Fruit fly (Drosophila melanogaster) whole organism, embryonic: ENCODE data around the gene CG6443.

Experiments used
- Ada2b ChIP-seq: fragments of 200-800 bp; sonication (Bioruptor generic); IDR thresholded peaks from 2 replicates; pipeline ENCODE4 v1.3.6; 2022; ENCODE audit warnings: missing biosample characterization, missing genetic modification characterization
- BEAF-32 ChIP-seq: fragments of 200-800 bp; sonication (Bioruptor generic); optimal IDR thresholded peaks from 3 replicates; lab custom pipeline; 2017; ENCODE audit warnings: missing biosample characterization, missing genetic modification characterization, mild to moderate bottlenecking, moderate library complexity, missing genetic modification reagents
- Bdp1 ChIP-seq: fragments of 200-800 bp; sonication (Bioruptor generic); optimal IDR thresholded peaks from 3 replicates; lab custom pipeline; 2016; ENCODE audit warnings: missing biosample characterization, missing genetic modification characterization
- Bteb2 ChIP-seq: fragments of 200-800 bp; sonication (Bioruptor generic); optimal IDR thresholded peaks from 2 replicates; lab custom pipeline; 2016; ENCODE audit warnings: missing biosample characterization, missing genetic modification characterization
- CG10366 ChIP-seq: fragments of 200-800 bp; sonication (Bioruptor generic); IDR thresholded peaks from 2 replicates; pipeline ENCODE4 v1.3.6; 2022; ENCODE audit warnings: missing biosample characterization, missing genetic modification characterization
- CG11398 ChIP-seq: fragments of 200-800 bp; sonication (Bioruptor generic); optimal IDR thresholded peaks from 2 replicates; lab custom pipeline; 2016; ENCODE audit warnings: missing biosample characterization, missing genetic modification characterization
- CG12744 ChIP-seq: fragments of 200-800 bp; sonication (Bioruptor generic); optimal IDR thresholded peaks from 2 replicates; lab custom pipeline; 2016; ENCODE audit warnings: missing biosample characterization, missing genetic modification characterization
- CG12942 ChIP-seq: fragments of 200-800 bp; sonication (Bioruptor generic); optimal IDR thresholded peaks from 3 replicates; lab custom pipeline; 2016; ENCODE audit warnings: missing biosample characterization, missing genetic modification characterization
- CG13287 ChIP-seq: fragments of 200-800 bp; sonication (Bioruptor generic); IDR thresholded peaks from 2 replicates; pipeline ENCODE4 v1.3.6; 2022; ENCODE audit warnings: missing biosample characterization, missing genetic modification characterization; ENCODE audit not compliant: partially characterized antibody
- CG14050 ChIP-seq: fragments of 200-800 bp; sonication (Bioruptor generic); IDR thresholded peaks from 3 replicates; pipeline ENCODE4 v1.3.6; 2022; ENCODE audit warnings: missing biosample characterization, missing genetic modification characterization
- CG17568 ChIP-seq: fragments of 200-800 bp; sonication (Bioruptor generic); optimal IDR thresholded peaks from 2 replicates; lab custom pipeline; 2018; ENCODE audit warnings: missing biosample characterization, mild to moderate bottlenecking, missing genetic modification characterization, moderate library complexity
- CG1792 ChIP-seq: fragments of 200-800 bp; sonication (Bioruptor generic); optimal IDR thresholded peaks from 2 replicates; lab custom pipeline; 2016; ENCODE audit warnings: missing biosample characterization, missing genetic modification characterization
- CG34422 ChIP-seq: fragments of 200-800 bp; sonication (Bioruptor generic); IDR thresholded peaks from 3 replicates; pipeline ENCODE4 v1.3.6; 2022; ENCODE audit warnings: missing biosample characterization, missing genetic modification characterization
- CG6254 ChIP-seq: fragments of 200-800 bp; sonication (Bioruptor generic); optimal IDR thresholded peaks from 3 replicates; lab custom pipeline; 2017; ENCODE audit warnings: mild to moderate bottlenecking, missing biosample characterization, missing genetic modification reagents, missing genetic modification characterization
- CG6272 ChIP-seq: fragments of 200-800 bp; sonication (Bioruptor generic); IDR thresholded peaks from 2 replicates; pipeline ENCODE4 v1.3.6; 2022; ENCODE audit warnings: missing biosample characterization, missing genetic modification characterization
- CG6813 ChIP-seq: fragments of 200-800 bp; sonication (Bioruptor generic); optimal IDR thresholded peaks from 2 replicates; lab custom pipeline; 2017; ENCODE audit warnings: missing biosample characterization, missing genetic modification characterization, mild to moderate bottlenecking, moderate library complexity, missing genetic modification reagents
- CG7745 ChIP-seq: fragments of 200-800 bp; sonication (Bioruptor generic); optimal IDR thresholded peaks from 2 replicates; lab custom pipeline; 2018; ENCODE audit warnings: missing biosample characterization, mild to moderate bottlenecking, missing genetic modification characterization, moderate library complexity
- CG9727 ChIP-seq: fragments of 200-800 bp; sonication (Bioruptor generic); optimal IDR thresholded peaks from 3 replicates; lab custom pipeline; 2017; ENCODE audit warnings: missing biosample characterization, mild to moderate bottlenecking, missing genetic modification characterization
- CG9932 ChIP-seq: fragments of 200-800 bp; sonication (Bioruptor generic); IDR thresholded peaks from 2 replicates; pipeline ENCODE4 v1.3.6; 2022; ENCODE audit warnings: missing biosample characterization, missing genetic modification characterization
- CoRest ChIP-seq: fragments of 200-800 bp; sonication (Bioruptor generic); optimal IDR thresholded peaks from 3 replicates; lab custom pipeline; 2018; ENCODE audit warnings: missing biosample characterization, mild to moderate bottlenecking, missing genetic modification characterization, moderate library complexity
- Dbx ChIP-seq: fragments of 200-800 bp; sonication (Bioruptor generic); IDR thresholded peaks from 3 replicates; pipeline ENCODE4 v1.3.6; 2022; ENCODE audit warnings: missing biosample characterization, missing genetic modification characterization
- Deaf1 ChIP-seq: fragments of 200-800 bp; optimal IDR thresholded peaks from 3 replicates; lab custom pipeline; 2019; ENCODE audit warnings: missing biosample characterization, mild to moderate bottlenecking, missing genetic modification characterization, moderate library complexity
- Dfd ChIP-seq, 2 experiments: fragments of >200 bp; optimal IDR thresholded peaks; 2 replicates each; lab custom pipeline; 2017; ENCODE audit warnings: missing biosample characterization in 2 of 2, missing genetic modification characterization in 2 of 2
- Ets97D ChIP-seq: fragments of 200-800 bp; sonication (Bioruptor generic); optimal IDR thresholded peaks from 3 replicates; lab custom pipeline; 2016; ENCODE audit warnings: missing biosample characterization, missing genetic modification characterization
- Fer2 ChIP-seq: fragments of 200-800 bp; sonication (Bioruptor generic); optimal IDR thresholded peaks from 2 replicates; lab custom pipeline; 2018; ENCODE audit warnings: missing biosample characterization, mild to moderate bottlenecking, missing genetic modification characterization, moderate library complexity
- H2.0 ChIP-seq: fragments of 200-800 bp; sonication (Bioruptor generic); IDR thresholded peaks from 2 replicates; pipeline ENCODE4 v1.3.6; 2022; ENCODE audit warnings: missing biosample characterization, missing genetic modification characterization
- Hr51 ChIP-seq, 2 experiments: fragments of 200-800 bp; sonication (Bioruptor generic); optimal IDR thresholded peaks; 2 replicates in 1 of 2; 3 replicates in 1 of 2; lab custom pipeline; 2016 to 2018; ENCODE audit warnings: missing biosample characterization in 2 of 2, missing genetic modification characterization in 2 of 2, mild to moderate bottlenecking in 1 of 2, moderate library complexity in 1 of 2
- MBD-R2 ChIP-seq: fragments of 200-800 bp; sonication (Bioruptor generic); IDR thresholded peaks from 2 replicates; pipeline ENCODE4 v1.3.6; 2022; ENCODE audit warnings: missing biosample characterization, missing genetic modification characterization
- NC2α ChIP-seq: fragments of 200-800 bp; sonication (Bioruptor generic); optimal IDR thresholded peaks from 2 replicates; lab custom pipeline; 2016; ENCODE audit warnings: missing biosample characterization, missing genetic modification characterization
- Spps ChIP-seq: fragments of 200-800 bp; sonication (Bioruptor generic); optimal IDR thresholded peaks from 2 replicates; lab custom pipeline; 2018; ENCODE audit warnings: missing biosample characterization, mild to moderate bottlenecking, missing genetic modification characterization
- Stat92E ChIP-seq, 3 experiments: fragments of >200 bp in 2 of 3; fragments of 200-800 bp in 1 of 3; sonication (Bioruptor generic) in 1 of 3; optimal IDR thresholded peaks; 2 replicates each; lab custom pipeline; 2017 to 2019; ENCODE audit warnings: missing biosample characterization in 3 of 3, missing genetic modification characterization in 3 of 3, mild to moderate bottlenecking in 1 of 3, moderate library complexity in 1 of 3
- TFAM ChIP-seq: fragments of 200-800 bp; sonication (Bioruptor generic); optimal IDR thresholded peaks from 2 replicates; lab custom pipeline; 2017; ENCODE audit warnings: missing biosample characterization, missing genetic modification characterization, inconsistent platforms
- Usf ChIP-seq: fragments of 200-800 bp; sonication (Bioruptor generic); optimal IDR thresholded peaks from 2 replicates; lab custom pipeline; 2017; ENCODE audit warnings: missing genotype, missing biosample characterization, missing genetic modification characterization
- cad ChIP-seq: fragments of >200 bp; optimal IDR thresholded peaks from 2 replicates; lab custom pipeline; 2017; ENCODE audit warnings: missing biosample characterization, missing genetic modification characterization
- chn ChIP-seq: fragments of 200-800 bp; sonication (Bioruptor generic); optimal IDR thresholded peaks from 2 replicates; lab custom pipeline; 2016; ENCODE audit warnings: missing biosample characterization, missing genetic modification characterization
- dmrt99B ChIP-seq: fragments of 200-800 bp; sonication (Bioruptor generic); optimal IDR thresholded peaks from 2 replicates; lab custom pipeline; 2018; ENCODE audit warnings: missing biosample characterization, mild to moderate bottlenecking, missing genetic modification characterization, moderate library complexity
- eve ChIP-seq, 2 experiments: fragments of >200 bp; optimal IDR thresholded peaks; 2 replicates each; lab custom pipeline; 2017; ENCODE audit warnings: missing biosample characterization in 2 of 2, missing genetic modification characterization in 2 of 2
- fd102C ChIP-seq: fragments of 200-800 bp; sonication (Bioruptor generic); optimal IDR thresholded peaks from 2 replicates; lab custom pipeline; 2018; ENCODE audit warnings: missing biosample characterization, mild to moderate bottlenecking, missing genetic modification characterization, moderate library complexity
- luna ChIP-seq: fragments of 200-800 bp; sonication (Bioruptor generic); optimal IDR thresholded peaks from 2 replicates; lab custom pipeline; 2016; ENCODE audit warnings: missing biosample characterization, missing genetic modification characterization
- nerfin-1 ChIP-seq: fragments of 200-800 bp; sonication (Bioruptor generic); optimal IDR thresholded peaks from 3 replicates; lab custom pipeline; 2019; ENCODE audit warnings: missing biosample characterization, mild to moderate bottlenecking, missing genetic modification characterization, moderate library complexity
- org-1 ChIP-seq: fragments of 200-800 bp; sonication (Bioruptor generic); optimal IDR thresholded peaks from 2 replicates; lab custom pipeline; 2017; ENCODE audit warnings: missing biosample characterization, missing genetic modification characterization
- pb ChIP-seq: fragments of 200-800 bp; sonication (Bioruptor generic); optimal IDR thresholded peaks from 3 replicates; lab custom pipeline; 2016; ENCODE audit warnings: missing biosample characterization, missing genetic modification characterization
- pfk ChIP-seq: fragments of 200-800 bp; sonication (Bioruptor generic); optimal IDR thresholded peaks from 2 replicates; lab custom pipeline; 2018; ENCODE audit warnings: missing biosample characterization, mild to moderate bottlenecking, missing genetic modification characterization, moderate library complexity
- pros ChIP-seq: fragments of 200-800 bp; sonication (Bioruptor generic); optimal IDR thresholded peaks from 3 replicates; lab custom pipeline; 2019; ENCODE audit warnings: missing biosample characterization, mild to moderate bottlenecking, missing genetic modification characterization, moderate library complexity
- pum ChIP-seq: fragments of 200-800 bp; sonication (Bioruptor generic); optimal IDR thresholded peaks from 2 replicates; lab custom pipeline; 2016; ENCODE audit warnings: missing biosample characterization, missing genetic modification characterization
- sc ChIP-seq, 3 experiments: fragments of >200 bp in 2 of 3; fragments of 200-800 bp in 1 of 3; sonication (Bioruptor generic) in 1 of 3; optimal IDR thresholded peaks; 2 replicates in 2 of 3; 3 replicates in 1 of 3; lab custom pipeline; 2017; ENCODE audit warnings: mild to moderate bottlenecking in 1 of 3, missing biosample characterization in 1 of 3, missing genetic modification characterization in 1 of 3, missing genetic modification reagents in 1 of 3
- sd ChIP-seq: fragments of 200-800 bp; sonication (Bioruptor generic); optimal IDR thresholded peaks from 3 replicates; lab custom pipeline; 2018; ENCODE audit warnings: missing biosample characterization, mild to moderate bottlenecking, missing genetic modification characterization, moderate library complexity
- so ChIP-seq: fragments of 200-800 bp; sonication (Bioruptor generic); IDR thresholded peaks from 3 replicates; pipeline ENCODE4 v1.3.6; 2022; ENCODE audit warnings: missing biosample characterization, missing genetic modification characterization
- trh ChIP-seq: fragments of 200-800 bp; sonication (Bioruptor generic); optimal IDR thresholded peaks from 2 replicates; lab custom pipeline; 2016; ENCODE audit warnings: missing biosample characterization, missing genetic modification characterization
- vvl ChIP-seq: fragments of 200-800 bp; sonication (Bioruptor generic); IDR thresholded peaks from 2 replicates; pipeline ENCODE4 v1.3.6; 2022; ENCODE audit warnings: missing biosample characterization, missing genetic modification characterization
- yki ChIP-seq: fragments of >200 bp; optimal IDR thresholded peaks from 3 replicates; lab custom pipeline; 2018

The CG6443 gene

DNA sequence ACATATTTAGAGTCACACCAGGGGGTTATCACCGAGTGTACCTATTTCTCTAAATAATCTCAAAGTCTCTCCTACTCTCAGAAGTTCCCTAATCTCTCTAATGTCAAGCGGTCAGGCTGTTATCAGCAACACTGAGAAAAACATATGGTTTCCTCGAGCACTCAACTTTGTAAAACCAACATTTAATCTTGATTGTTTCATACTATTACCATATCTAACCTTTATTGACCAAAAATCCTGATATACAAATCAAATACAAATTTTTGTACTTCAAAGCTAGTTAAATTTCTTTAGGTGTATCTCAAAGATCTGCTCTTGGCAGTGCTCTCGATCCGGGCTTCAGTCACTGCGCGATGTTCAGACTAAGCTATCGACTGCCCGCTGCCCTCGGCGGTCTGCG is 25.5 kb upstream of the CG6443 start, which contains the start of gene CG6415 (continued):
- TF ChIP-seq NC2α (GFP tag; lab: Kevin White, UChicago) = peak; percentile 47
- peak; percentile 45 for TF ChIP-seq Bteb2 (GFP tag; lab: Kevin White, UChicago)
- peak; percentile 59 for TF ChIP-seq CG6813
- TF ChIP-seq Bdp1 (GFP tag; lab: Kevin White, UChicago) = peak; percentile 25
- peak; percentile 63 for TF ChIP-seq CG6272
- TF ChIP-seq H2.0 = peak; percentile 77
- peak; percentile 27 for TF ChIP-seq Usf
- peak; percentile 81 for TF ChIP-seq CoRest (tag; lab: Kevin White, UChicago)
- TF ChIP-seq BEAF-32 (GFP tag; lab: Kevin White, UChicago) = no peak
- TF ChIP-seq TFAM (GFP tag; lab: Kevin White, UChicago) = peak; percentile 36
- peak; percentile 30 for TF ChIP-seq Ets97D (GFP tag; lab: Kevin White, UChicago)
- no peak for TF ChIP-seq pros (GFP tag; lab: Kevin White, UChicago)
- TF ChIP-seq cad (GFP tag; lab: Kevin White, UChicago) = no peak
- peak; percentile 61 for TF ChIP-seq CG17568 (GFP tag; lab: Kevin White, UChicago)
- peak; percentile 32 for TF ChIP-seq Spps (tag; lab: Kevin White, UChicago)
- peak; percentile 78 for TF ChIP-seq CG9727 (GFP tag; lab: Kevin White, UChicago)
- peak; percentile 68 for TF ChIP-seq CG10366
- TF ChIP-seq chn = peak; percentile 52
- TF ChIP-seq dmrt99B (tag; lab: Kevin White, UChicago) = peak; percentile 80
- TF ChIP-seq sd (tag; lab: Kevin White, UChicago) = no peak
- TF ChIP-seq pum (GFP tag; lab: Kevin White, UChicago) = peak; percentile 44
- peak; percentile 57 for TF ChIP-seq Fer2 (tag; lab: Kevin White, UChicago)
- peak; percentile 6 for TF ChIP-seq CG12942
- TF ChIP-seq CG34422 = peak; percentile 61; the same call in 1 of the 3 replicates
- TF ChIP-seq pb (GFP tag; lab: Kevin White, UChicago) = peak; percentile 6
- TF ChIP-seq MBD-R2 (GFP tag; lab: Robert Waterston, UW) = no peak
- TF ChIP-seq Hr51 (GFP tag; optimal IDR thresholded peaks at IDR 0.05; lab: Kevin White, UChicago) = peak in 1 of 2 experiments; percentile 63
- TF ChIP-seq pfk (GFP tag; lab: Kevin White, UChicago) = no peak
- peak; percentile 12 for TF ChIP-seq CG12744 (GFP tag; lab: Kevin White, UChicago)
- peak; percentile 71 for TF ChIP-seq CG1792
- TF ChIP-seq sc (optimal IDR thresholded peaks at IDR 0.05; lab: Kevin White, UChicago) = no peak
- TF ChIP-seq sc (GFP tag; optimal IDR thresholded peaks at IDR 0.05; lab: Kevin White, UChicago) = peak; percentile 47
- TF ChIP-seq vvl (GFP tag; lab: Robert Waterston, UW) = peak; percentile 86
- TF ChIP-seq so (GFP tag; lab: Robert Waterston, UW) = peak; percentile 76
- peak; percentile 36; the same call in 1 of the 2 replicates for TF ChIP-seq CG9932
- TF ChIP-seq Deaf1 (tag; lab: Kevin White, UChicago) = no peak
- peak; percentile 55 for TF ChIP-seq org-1
- no peak for TF ChIP-seq nerfin-1 (tag; lab: Kevin White, UChicago)
- no peak for TF ChIP-seq Stat92E (GFP tag; optimal IDR thresholded peaks at IDR 0.05; lab: Kevin White, UChicago)
- no peak for TF ChIP-seq trh (GFP tag; lab: Kevin White, UChicago)
- no peak for TF ChIP-seq CG13287 (GFP tag; lab: Robert Waterston, UW)
- no peak for TF ChIP-seq luna (GFP tag; lab: Kevin White, UChicago)
- no peak for TF ChIP-seq CG7745
- TF ChIP-seq yki = no peak
- peak; percentile 46; the same call in 1 of the 2 replicates for TF ChIP-seq Ada2b
- TF ChIP-seq Dfd (GFP tag; optimal IDR thresholded peaks at IDR 0.05; lab: Kevin White, UChicago) = no peak
- TF ChIP-seq CG6254 (GFP tag; lab: Kevin White, UChicago) = peak; percentile 20
- TF ChIP-seq fd102C (GFP tag; lab: Kevin White, UChicago) = no peak
- TF ChIP-seq eve (GFP tag; optimal IDR thresholded peaks at IDR 0.05; lab: Kevin White, UChicago) = no peak
- no peak for TF ChIP-seq Dbx
- TF ChIP-seq CG14050 (GFP tag; lab: Robert Waterston, UW) = peak; percentile 32; the same call in 1 of the 3 replicates
- TF ChIP-seq CG11398 (GFP tag; lab: Kevin White, UChicago) = peak; percentile 42
